Comparison of ENCODE assay signal across 1 fruit fly cellular context in genomic region chr3R:11809620-11810019, dm6.
TF ChIP-seq lines count a peak whose summit lies in the region.

No protein-coding gene starts in this region.

TF ChIP-seq in whole organism, embryonic, 481 proteins besides CTCF, POLR2A, EP300 and RAD21 (continued from another document and continues in another):
- TF ChIP-seq ci (GFP tag; IDR thresholded peaks at IDR 0.05; lab: Robert Waterston, UW), result 0 out of 3 replicates have a peak, but pooled peaks have one; percentile 38
- no peak for TF ChIP-seq fru (optimal IDR thresholded peaks at IDR 0.05; lab: Kevin White, UChicago)
- no peak for TF ChIP-seq CG14441 (GFP tag; IDR thresholded peaks at IDR 0.05; lab: Robert Waterston, UW)
- TF ChIP-seq CG34376 (GFP tag; optimal IDR thresholded peaks at IDR 0.05; lab: Kevin White, UChicago), result peak; percentile 71
- TF ChIP-seq so (GFP tag; IDR thresholded peaks at IDR 0.05; lab: Robert Waterston, UW), result no peak
- TF ChIP-seq odd (GFP tag; optimal IDR thresholded peaks at IDR 0.05; lab: Kevin White, UChicago), result peak; percentile 49
- TF ChIP-seq HLH54F (GFP tag; optimal IDR thresholded peaks at IDR 0.05; lab: Kevin White, UChicago), result no peak
- no peak for TF ChIP-seq CG3163 (GFP tag; optimal IDR thresholded peaks at IDR 0.05; lab: Kevin White, UChicago)
- TF ChIP-seq sob (GFP tag; IDR thresholded peaks at IDR 0.05; lab: Robert Waterston, UW), result no peak
- TF ChIP-seq seq (GFP tag; IDR thresholded peaks at IDR 0.05; lab: Robert Waterston, UW), result peak; percentile 13; the same call in 1 of the 2 replicates
- TF ChIP-seq wor (GFP tag; IDR thresholded peaks at IDR 0.05; lab: Robert Waterston, UW), result no peak
- TF ChIP-seq CG2120 (GFP tag; optimal IDR thresholded peaks at IDR 0.05; lab: Kevin White, UChicago), result no peak
- TF ChIP-seq tup (GFP tag; optimal IDR thresholded peaks at IDR 0.05; lab: Kevin White, UChicago), result no peak
- no peak for TF ChIP-seq sens (GFP tag; lab: Kevin White, UChicago)
- peak; percentile 37 for TF ChIP-seq CG12769 (tag; optimal IDR thresholded peaks at IDR 0.05; lab: Kevin White, UChicago)
- no peak for TF ChIP-seq wdn (GFP tag; IDR thresholded peaks at IDR 0.05; lab: Robert Waterston, UW)
- TF ChIP-seq Kr (GFP tag; optimal IDR thresholded peaks at IDR 0.05; lab: Kevin White, UChicago), result no peak
- peak; percentile 53 for TF ChIP-seq CG10979 (tag; optimal IDR thresholded peaks at IDR 0.05; lab: Kevin White, UChicago)
- TF ChIP-seq CrebB (tag; optimal IDR thresholded peaks at IDR 0.05; lab: Kevin White, UChicago), result peak; percentile 58
- no peak for TF ChIP-seq CG14965 (GFP tag; optimal IDR thresholded peaks at IDR 0.05; lab: Kevin White, UChicago; ENCODE audit: borderline replicate concordance)
- TF ChIP-seq CG11560 (tag; IDR thresholded peaks at IDR 0.05; lab: Robert Waterston, UW), result no peak
- no peak for TF ChIP-seq H15 (GFP tag; IDR thresholded peaks at IDR 0.05; lab: Robert Waterston, UW)
- TF ChIP-seq Sox100B (GFP tag; optimal IDR thresholded peaks at IDR 0.05; lab: Kevin White, UChicago), result peak; percentile 63
- no peak for TF ChIP-seq Elba2 (GFP tag; optimal IDR thresholded peaks at IDR 0.05; lab: Kevin White, UChicago)
- TF ChIP-seq CG30020 (tag; optimal IDR thresholded peaks at IDR 0.05; lab: Kevin White, UChicago), result no peak
- TF ChIP-seq CG5245 (GFP tag; optimal IDR thresholded peaks at IDR 0.05; lab: Kevin White, UChicago), result no peak
- no peak for TF ChIP-seq Camta (GFP tag; optimal IDR thresholded peaks at IDR 0.05; lab: Kevin White, UChicago)
- TF ChIP-seq CG4617 (GFP tag; optimal IDR thresholded peaks at IDR 0.05; lab: Kevin White, UChicago; ENCODE audit: borderline replicate concordance), result no peak
- no peak for TF ChIP-seq Ssrp (tag; optimal IDR thresholded peaks at IDR 0.05; lab: Kevin White, UChicago)
- TF ChIP-seq CG11247 (GFP tag; IDR thresholded peaks at IDR 0.05; lab: Robert Waterston, UW), result no peak
- peak; percentile 61; the same call in 1 of the 2 replicates for TF ChIP-seq Atf6 (GFP tag; IDR thresholded peaks at IDR 0.05; lab: Robert Waterston, UW)
- TF ChIP-seq CG4424 (GFP tag; optimal IDR thresholded peaks at IDR 0.05; lab: Kevin White, UChicago), result no peak
- TF ChIP-seq kah (GFP tag; optimal IDR thresholded peaks at IDR 0.05; lab: Kevin White, UChicago), result peak; percentile 18
- TF ChIP-seq CG3838 (GFP tag; optimal IDR thresholded peaks at IDR 0.05; lab: Kevin White, UChicago), result no peak
- peak; percentile 64 for TF ChIP-seq CG10431 (GFP tag; optimal IDR thresholded peaks at IDR 0.05; lab: Kevin White, UChicago)
- no peak for TF ChIP-seq ap (GFP tag; IDR thresholded peaks at IDR 0.05; lab: Robert Waterston, UW)
- TF ChIP-seq CG18599 (GFP tag; optimal IDR thresholded peaks at IDR 0.05; lab: Kevin White, UChicago), result no peak
- no peak for TF ChIP-seq pan (optimal IDR thresholded peaks at IDR 0.05; lab: Kevin White, UChicago)
- TF ChIP-seq pan (GFP tag; optimal IDR thresholded peaks at IDR 0.05 in 1 of 2, IDR thresholded peaks at IDR 0.05 in 1 of 2), result no peak
- TF ChIP-seq CG31441 (GFP tag; IDR thresholded peaks at IDR 0.05; lab: Robert Waterston, UW), result peak; percentile 80
- no peak for TF ChIP-seq amos (GFP tag; IDR thresholded peaks at IDR 0.05; lab: Robert Waterston, UW; ENCODE audit: partially characterized antibody)
- TF ChIP-seq pita (GFP tag; optimal IDR thresholded peaks at IDR 0.05; lab: Kevin White, UChicago), result no peak
- peak; percentile 23 for TF ChIP-seq CG6813 (GFP tag; optimal IDR thresholded peaks at IDR 0.05; lab: Kevin White, UChicago)
- TF ChIP-seq Hand (GFP tag; optimal IDR thresholded peaks at IDR 0.05; lab: Kevin White, UChicago), result no peak
- TF ChIP-seq CG34224 (GFP tag; IDR thresholded peaks at IDR 0.05; lab: Robert Waterston, UW; ENCODE audit: partially characterized antibody), result no peak
- TF ChIP-seq lab (GFP tag; optimal IDR thresholded peaks at IDR 0.05; lab: Kevin White, UChicago), result peak; percentile 66
- peak; percentile 66 for TF ChIP-seq Fer3 (tag; optimal IDR thresholded peaks at IDR 0.05; lab: Kevin White, UChicago)
- no peak for TF ChIP-seq CG17328 (GFP tag; IDR thresholded peaks at IDR 0.05; lab: Robert Waterston, UW)
- no peak for TF ChIP-seq sisA (GFP tag; IDR thresholded peaks at IDR 0.05; lab: Robert Waterston, UW)
- TF ChIP-seq CG11085 (GFP tag; IDR thresholded peaks at IDR 0.05; lab: Robert Waterston, UW), result no peak
- TF ChIP-seq CG18764 (GFP tag; optimal IDR thresholded peaks at IDR 0.05; lab: Kevin White, UChicago), result no peak
- no peak for TF ChIP-seq CG31388 (GFP tag; optimal IDR thresholded peaks at IDR 0.05; lab: Kevin White, UChicago)
- TF ChIP-seq CG32532 (GFP tag; IDR thresholded peaks at IDR 0.05; lab: Robert Waterston, UW), result no peak
- peak; percentile 15 for TF ChIP-seq CG8359 (GFP tag; optimal IDR thresholded peaks at IDR 0.05; lab: Kevin White, UChicago; ENCODE audit: borderline replicate concordance)
- no peak for TF ChIP-seq crp (GFP tag; optimal IDR thresholded peaks at IDR 0.05; lab: Kevin White, UChicago)
- no peak for TF ChIP-seq ERR (GFP tag; optimal IDR thresholded peaks at IDR 0.05; lab: Kevin White, UChicago)
- no peak for TF ChIP-seq Bteb2 (GFP tag; optimal IDR thresholded peaks at IDR 0.05; lab: Kevin White, UChicago)
- TF ChIP-seq B-H1 (GFP tag; IDR thresholded peaks at IDR 0.05; lab: Robert Waterston, UW), result no peak; the same call in 2 of the 3 replicates
- TF ChIP-seq Hmx (GFP tag; optimal IDR thresholded peaks at IDR 0.05; lab: Kevin White, UChicago), result no peak
- peak; percentile 68 for TF ChIP-seq Med (GFP tag; lab: Kevin White, UChicago)
- no peak for TF ChIP-seq sqz (GFP tag; optimal IDR thresholded peaks at IDR 0.05; lab: Kevin White, UChicago)
- no peak for TF ChIP-seq CG2129 (GFP tag; IDR thresholded peaks at IDR 0.05; lab: Robert Waterston, UW; ENCODE audit: partially characterized antibody)
- TF ChIP-seq da (GFP tag; optimal IDR thresholded peaks at IDR 0.05; lab: Kevin White, UChicago), result no peak
- TF ChIP-seq CG8089 (GFP tag; optimal IDR thresholded peaks at IDR 0.05; lab: Kevin White, UChicago), result no peak
- no peak for TF ChIP-seq sr (GFP tag; IDR thresholded peaks at IDR 0.05; lab: Robert Waterston, UW)
- TF ChIP-seq onecut (GFP tag; IDR thresholded peaks at IDR 0.05; lab: Robert Waterston, UW), result peak; percentile 31; the same call in 1 of the 2 replicates
- no peak for TF ChIP-seq CG15514 (GFP tag; optimal IDR thresholded peaks at IDR 0.05; lab: Kevin White, UChicago)
- no peak for TF ChIP-seq CG11456 (GFP tag; IDR thresholded peaks at IDR 0.05; lab: Robert Waterston, UW)
- no peak for TF ChIP-seq pum (GFP tag; optimal IDR thresholded peaks at IDR 0.05; lab: Kevin White, UChicago)
- TF ChIP-seq tio (GFP tag; optimal IDR thresholded peaks at IDR 0.05; lab: Kevin White, UChicago), result no peak
- no peak for TF ChIP-seq repo (GFP tag; optimal IDR thresholded peaks at IDR 0.05; lab: Kevin White, UChicago)
- TF ChIP-seq danr (GFP tag; IDR thresholded peaks at IDR 0.05; lab: Robert Waterston, UW), result no peak
- TF ChIP-seq trem (tag; optimal IDR thresholded peaks at IDR 0.05; lab: Kevin White, UChicago), result peak; percentile 73
- no peak for TF ChIP-seq CG4854 (GFP tag; optimal IDR thresholded peaks at IDR 0.05; lab: Kevin White, UChicago)
- no peak for TF ChIP-seq dysf (GFP tag; IDR thresholded peaks at IDR 0.05; lab: Robert Waterston, UW)
- peak; percentile 18 for TF ChIP-seq Fer1 (GFP tag; optimal IDR thresholded peaks at IDR 0.05; lab: Kevin White, UChicago)
- TF ChIP-seq HmgZ (tag; optimal IDR thresholded peaks at IDR 0.05; lab: Kevin White, UChicago), result no peak
- no peak for TF ChIP-seq gt (GFP tag; IDR thresholded peaks at IDR 0.05; lab: Robert Waterston, UW)
- TF ChIP-seq NK7.1 (GFP tag; optimal IDR thresholded peaks at IDR 0.05; lab: Kevin White, UChicago), result no peak
- no peak for TF ChIP-seq Dbx (GFP tag; IDR thresholded peaks at IDR 0.05; lab: Robert Waterston, UW)
- no peak for TF ChIP-seq vfl (GFP tag; optimal IDR thresholded peaks at IDR 0.05; lab: Kevin White, UChicago)
- TF ChIP-seq CG8924 (tag; optimal IDR thresholded peaks at IDR 0.05; lab: Kevin White, UChicago), result peak; percentile 20
- TF ChIP-seq sima (GFP tag; optimal IDR thresholded peaks at IDR 0.05; lab: Kevin White, UChicago), result no peak
- TF ChIP-seq lilli (GFP tag; optimal IDR thresholded peaks at IDR 0.05; lab: Kevin White, UChicago), result no peak
- 0 out of 2 replicates have a peak, but pooled peaks have one; percentile 8 for TF ChIP-seq bowl (GFP tag; IDR thresholded peaks at IDR 0.05; lab: Robert Waterston, UW)
- TF ChIP-seq NFAT (GFP tag; IDR thresholded peaks at IDR 0.05; lab: Robert Waterston, UW), result no peak
- no peak for TF ChIP-seq pzg (GFP tag; optimal IDR thresholded peaks at IDR 0.05; lab: Kevin White, UChicago)
- TF ChIP-seq CG16779 (GFP tag; IDR thresholded peaks at IDR 0.05; lab: Robert Waterston, UW), result no peak
- TF ChIP-seq CG3726 (GFP tag; IDR thresholded peaks at IDR 0.05; lab: Robert Waterston, UW), result no peak
- TF ChIP-seq oc (tag; optimal IDR thresholded peaks at IDR 0.05; lab: Kevin White, UChicago), result peak; percentile 62
- TF ChIP-seq disco-r (GFP tag; optimal IDR thresholded peaks at IDR 0.05; lab: Kevin White, UChicago), result no peak
- no peak for TF ChIP-seq Mad (GFP tag; optimal IDR thresholded peaks at IDR 0.05; lab: Kevin White, UChicago)
- no peak for TF ChIP-seq chif (GFP tag; optimal IDR thresholded peaks at IDR 0.05; lab: Kevin White, UChicago)
- TF ChIP-seq CG3847 (GFP tag; IDR thresholded peaks at IDR 0.05; lab: Robert Waterston, UW), result no peak
- no peak for TF ChIP-seq CG4820 (GFP tag; optimal IDR thresholded peaks at IDR 0.05; lab: Kevin White, UChicago)
- no peak for TF ChIP-seq kay (GFP tag; optimal IDR thresholded peaks at IDR 0.05; lab: Kevin White, UChicago)
- no peak for TF ChIP-seq Ets65A (GFP tag; lab: Kevin White, UChicago)
- no peak for TF ChIP-seq CG10654 (GFP tag; optimal IDR thresholded peaks at IDR 0.05; lab: Kevin White, UChicago)
- peak; percentile 35 for TF ChIP-seq CG4707 (GFP tag; optimal IDR thresholded peaks at IDR 0.05; lab: Kevin White, UChicago)
- TF ChIP-seq tap (tag; optimal IDR thresholded peaks at IDR 0.05; lab: Kevin White, UChicago), result peak; percentile 69
- peak; percentile 73 for TF ChIP-seq CG1603 (tag; optimal IDR thresholded peaks at IDR 0.05; lab: Kevin White, UChicago)
- TF ChIP-seq CG9215 (GFP tag; IDR thresholded peaks at IDR 0.05; lab: Robert Waterston, UW), result no peak
- TF ChIP-seq NfI (GFP tag; optimal IDR thresholded peaks at IDR 0.05; lab: Kevin White, UChicago), result peak; percentile 62
- peak; percentile 43 for TF ChIP-seq CG18262 (tag; optimal IDR thresholded peaks at IDR 0.05; lab: Kevin White, UChicago)
- TF ChIP-seq ftz-f1 (GFP tag; optimal IDR thresholded peaks at IDR 0.05; lab: Kevin White, UChicago), result no peak
- TF ChIP-seq fd102C (GFP tag; optimal IDR thresholded peaks at IDR 0.05; lab: Kevin White, UChicago), result no peak
- no peak for TF ChIP-seq fu2 (GFP tag; optimal IDR thresholded peaks at IDR 0.05; lab: Kevin White, UChicago)
- no peak for TF ChIP-seq pnt (GFP tag; optimal IDR thresholded peaks at IDR 0.05; lab: Kevin White, UChicago)
- no peak for TF ChIP-seq luna (GFP tag; optimal IDR thresholded peaks at IDR 0.05; lab: Kevin White, UChicago)
- TF ChIP-seq ac (GFP tag; optimal IDR thresholded peaks at IDR 0.05; lab: Kevin White, UChicago), result no peak
- TF ChIP-seq run (tag; optimal IDR thresholded peaks at IDR 0.05; lab: Kevin White, UChicago), result peak; percentile 66
- no peak for TF ChIP-seq zfh2 (GFP tag; optimal IDR thresholded peaks at IDR 0.05; lab: Kevin White, UChicago)
- peak; percentile 57 for TF ChIP-seq CG12219 (GFP tag; optimal IDR thresholded peaks at IDR 0.05; lab: Kevin White, UChicago)
- TF ChIP-seq CG14860 (GFP tag; IDR thresholded peaks at IDR 0.05; lab: Robert Waterston, UW; ENCODE audit: partially characterized antibody), result no peak
- TF ChIP-seq CG42726 (GFP tag; IDR thresholded peaks at IDR 0.05; lab: Robert Waterston, UW; ENCODE audit: partially characterized antibody), result no peak
- peak; percentile 45 for TF ChIP-seq CG31365 (tag; optimal IDR thresholded peaks at IDR 0.05; lab: Kevin White, UChicago)
- TF ChIP-seq CG6854 (GFP tag; optimal IDR thresholded peaks at IDR 0.05; lab: Kevin White, UChicago), result peak; percentile 50
- TF ChIP-seq gce (GFP tag; IDR thresholded peaks at IDR 0.05; lab: Robert Waterston, UW), result no peak
- TF ChIP-seq mam (GFP tag; optimal IDR thresholded peaks at IDR 0.05; lab: Kevin White, UChicago), result no peak
- TF ChIP-seq CG5180 (GFP tag; optimal IDR thresholded peaks at IDR 0.05; lab: Kevin White, UChicago), result no peak
- TF ChIP-seq CG1602 (GFP tag; optimal IDR thresholded peaks at IDR 0.05; lab: Kevin White, UChicago), result no peak
- TF ChIP-seq B-H2 (GFP tag; optimal IDR thresholded peaks at IDR 0.05; lab: Kevin White, UChicago), result peak; percentile 68
- TF ChIP-seq ranshi (GFP tag; IDR thresholded peaks at IDR 0.05; lab: Robert Waterston, UW), result no peak
- TF ChIP-seq CG7357 (GFP tag; IDR thresholded peaks at IDR 0.05; lab: Robert Waterston, UW), result no peak
- TF ChIP-seq CG4404 (GFP tag; IDR thresholded peaks at IDR 0.05; lab: Robert Waterston, UW), result no peak
- no peak for TF ChIP-seq CG9876 (GFP tag; optimal IDR thresholded peaks at IDR 0.05; lab: Kevin White, UChicago)
- no peak for TF ChIP-seq CG9727 (GFP tag; optimal IDR thresholded peaks at IDR 0.05; lab: Kevin White, UChicago)
- TF ChIP-seq CG3995 (GFP tag; optimal IDR thresholded peaks at IDR 0.05; lab: Kevin White, UChicago), result no peak
- peak; percentile 22 for TF ChIP-seq CG7987 (GFP tag; optimal IDR thresholded peaks at IDR 0.05; lab: Kevin White, UChicago)
- no peak for TF ChIP-seq CG11093 (GFP tag; IDR thresholded peaks at IDR 0.05; lab: Robert Waterston, UW)
- TF ChIP-seq en (GFP tag; optimal IDR thresholded peaks at IDR 0.05; lab: Kevin White, UChicago), result no peak
- TF ChIP-seq CG9437 (GFP tag; optimal IDR thresholded peaks at IDR 0.05; lab: Kevin White, UChicago), result no peak
- no peak for TF ChIP-seq al (GFP tag; IDR thresholded peaks at IDR 0.05; lab: Robert Waterston, UW)
- TF ChIP-seq Spps (tag; optimal IDR thresholded peaks at IDR 0.05; lab: Kevin White, UChicago), result peak; percentile 15
- no peak for TF ChIP-seq bbx (GFP tag; IDR thresholded peaks at IDR 0.05; lab: Robert Waterston, UW; ENCODE audit: partially characterized antibody)
- no peak for TF ChIP-seq CG1647 (GFP tag; optimal IDR thresholded peaks at IDR 0.05; lab: Kevin White, UChicago)
- TF ChIP-seq CG10366 (GFP tag; IDR thresholded peaks at IDR 0.05; lab: Robert Waterston, UW), result no peak
- TF ChIP-seq Sry-δ (GFP tag; optimal IDR thresholded peaks at IDR 0.05; lab: Kevin White, UChicago), result no peak
- peak; percentile 55 for TF ChIP-seq ATbp (GFP tag; optimal IDR thresholded peaks at IDR 0.05; lab: Kevin White, UChicago)
